Worm (Caenorhabditis elegans): ENCODE measurements around the gene Y67D8C.9.

DNA sequence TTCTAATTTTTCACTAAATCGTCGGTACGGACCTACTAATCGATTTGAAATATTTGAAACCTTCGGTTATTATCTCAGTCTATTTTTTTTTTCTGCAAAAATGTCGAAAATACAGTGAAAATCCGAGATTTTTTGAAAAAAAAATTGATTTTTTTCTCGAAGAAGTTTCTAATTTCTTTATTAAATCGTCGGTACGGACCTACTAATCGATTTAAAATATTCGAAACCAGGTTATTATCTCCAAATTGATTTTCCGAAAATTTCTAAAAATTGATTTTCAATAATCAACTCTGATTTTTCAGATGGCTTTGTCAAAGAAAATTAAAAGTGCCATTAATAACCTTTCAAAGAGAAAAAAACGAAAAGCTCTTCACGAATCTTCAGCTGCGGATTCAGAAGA is 33.3 kb downstream of the Y67D8C.9 start, which contains the start of gene ivph-3:
- no peak for TF ChIP-seq hrde-1 (tag; optimal IDR thresholded peaks at IDR 0.05; ENCODE audit: borderline replicate concordance)
- no peak for TF ChIP-seq egrh-3 (GFP tag; IDR thresholded peaks at IDR 0.05)
- TF ChIP-seq nfyb-1 (GFP tag; IDR thresholded peaks at IDR 0.05) = no peak
- no peak for TF ChIP-seq pbrm-1 (GFP tag; IDR thresholded peaks at IDR 0.05)
